Fruit fly (Drosophila melanogaster): ENCODE data around the gene mus304.

The mus304 gene

DNA sequence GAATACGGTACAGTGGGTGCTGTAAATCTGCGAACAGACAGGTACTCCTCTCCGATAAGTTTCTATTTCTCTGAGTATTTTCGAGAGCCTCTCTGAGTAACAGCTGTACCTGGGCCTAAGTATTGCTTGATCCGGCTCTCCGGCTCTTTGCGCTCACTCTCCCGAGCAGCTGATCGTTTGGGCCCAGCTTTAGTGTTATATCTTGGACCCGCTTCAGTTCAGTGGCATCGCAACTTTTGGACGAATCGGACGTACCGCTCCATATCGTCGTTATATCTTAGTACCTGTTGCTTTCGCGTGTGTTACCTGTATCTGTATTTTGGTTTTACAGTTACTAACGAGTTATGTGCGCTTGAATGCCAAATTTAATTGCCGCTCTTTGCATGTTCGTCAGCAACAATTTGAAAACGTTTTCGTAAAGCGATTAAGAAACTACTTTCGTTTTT is 29.6 kb downstream of the mus304 start, which contains the start of gene geko (continued):
- TF ChIP-seq sug (tag; optimal IDR thresholded peaks at IDR 0.05) (no peak), B-H1 (GFP tag; IDR thresholded peaks at IDR 0.05) (no peak), CrebB (tag; optimal IDR thresholded peaks at IDR 0.05) (no peak), btn (GFP tag; optimal IDR thresholded peaks at IDR 0.05) (no peak), Dip3 (GFP tag; optimal IDR thresholded peaks at IDR 0.05) (no peak), ATbp (GFP tag; optimal IDR thresholded peaks at IDR 0.05) (no peak), chinmo (GFP tag; IDR thresholded peaks at IDR 0.05; ENCODE audit: partially characterized antibody) (peak; percentile 78; the same call in 3 of the 4 replicates), CG8388 (GFP tag; optimal IDR thresholded peaks at IDR 0.05) (peak; percentile 79), Xrp1 (GFP tag; IDR thresholded peaks at IDR 0.05) (0 out of 2 replicates have a peak, but pooled peaks have one; percentile 8), CG34376 (GFP tag; optimal IDR thresholded peaks at IDR 0.05) (no peak), grau (tag; optimal IDR thresholded peaks at IDR 0.05) (no peak), gcm (GFP tag; optimal IDR thresholded peaks at IDR 0.05) (no peak), Dek (tag; optimal IDR thresholded peaks at IDR 0.05) (no peak), CG14441 (GFP tag; IDR thresholded peaks at IDR 0.05) (no peak), CG9817 (tag; optimal IDR thresholded peaks at IDR 0.05) (no peak), Meics (GFP tag; optimal IDR thresholded peaks at IDR 0.05) (peak; percentile 7), CG14710 (tag; optimal IDR thresholded peaks at IDR 0.05) (no peak), odd (GFP tag; optimal IDR thresholded peaks at IDR 0.05) (no peak), CG17829 (tag; optimal IDR thresholded peaks at IDR 0.05) (no peak), Abd-B (GFP tag; optimal IDR thresholded peaks at IDR 0.05) (no peak), CG6654 (GFP tag; optimal IDR thresholded peaks at IDR 0.05) (no peak), CG9609 (GFP tag; optimal IDR thresholded peaks at IDR 0.05) (no peak), sr (GFP tag; IDR thresholded peaks at IDR 0.05) (no peak), CG10979 (tag; optimal IDR thresholded peaks at IDR 0.05) (no peak), CG10543 (GFP tag; optimal IDR thresholded peaks at IDR 0.05) (no peak), lbe (GFP tag; optimal IDR thresholded peaks at IDR 0.05) (no peak), pros (GFP tag; optimal IDR thresholded peaks at IDR 0.05) (peak; percentile 38), danr (GFP tag; IDR thresholded peaks at IDR 0.05) (no peak), croc (GFP tag; conservative IDR thresholded peaks at IDR 0.05) (no peak), CG11085 (GFP tag; IDR thresholded peaks at IDR 0.05) (no peak), CG14965 (GFP tag; optimal IDR thresholded peaks at IDR 0.05; ENCODE audit: borderline replicate concordance) (no peak), eve (GFP tag; optimal IDR thresholded peaks at IDR 0.05) (peak in 1 of 2 experiments; percentile 39), CG11695 (GFP tag; IDR thresholded peaks at IDR 0.05) (0 out of 3 replicates have a peak, but pooled peaks have one; percentile 18), knrl (GFP tag; IDR thresholded peaks at IDR 0.05; ENCODE audit: partially characterized antibody) (no peak), crp (GFP tag; optimal IDR thresholded peaks at IDR 0.05) (peak in 1 of 2 experiments; percentile 62), Hey (tag; optimal IDR thresholded peaks at IDR 0.05) (no peak), fd3F (GFP tag; optimal IDR thresholded peaks at IDR 0.05) (no peak), Doc3 (GFP tag; IDR thresholded peaks at IDR 0.05; ENCODE audit: partially characterized antibody) (no peak), Med (GFP tag) (peak; percentile 38), kni (GFP tag; optimal IDR thresholded peaks at IDR 0.05) (peak; percentile 52), cwo (GFP tag; optimal IDR thresholded peaks at IDR 0.05) (no peak), CG7963 (GFP tag; IDR thresholded peaks at IDR 0.05; ENCODE audit: partially characterized antibody) (no peak), Kr (GFP tag; optimal IDR thresholded peaks at IDR 0.05) (no peak), CG1647 (GFP tag; optimal IDR thresholded peaks at IDR 0.05) (no peak), grn (GFP tag; optimal IDR thresholded peaks at IDR 0.05) (no peak), CG6683 (GFP tag; optimal IDR thresholded peaks at IDR 0.05) (no peak), Jarid2 (GFP tag; optimal IDR thresholded peaks at IDR 0.05) (peak; percentile 88), CG15073 (GFP tag; optimal IDR thresholded peaks at IDR 0.05) (no peak), dmrt99B (tag; optimal IDR thresholded peaks at IDR 0.05) (no peak)
